Fruit fly (Drosophila melanogaster) whole organism, embryonic: ENCODE results near the gene CG14669.

Experiments
- Ada2b ChIP-seq: fragments of 200-800 bp; sonication (Bioruptor generic); IDR thresholded peaks from 2 replicates; pipeline ENCODE4 v1.3.6; 2022; ENCODE audit warnings: missing biosample characterization, missing genetic modification characterization
- Antp ChIP-seq: fragments of 200-800 bp; sonication (Bioruptor generic); optimal IDR thresholded peaks from 3 replicates; lab custom pipeline; 2016; ENCODE audit warnings: missing biosample characterization, missing genetic modification characterization
- Asciz ChIP-seq: fragments of 200-800 bp; sonication (Bioruptor generic); optimal IDR thresholded peaks from 2 replicates; lab custom pipeline; 2017; ENCODE audit warnings: missing biosample characterization, mild to moderate bottlenecking, missing genetic modification characterization, missing genetic modification reagents
- Atf6 ChIP-seq: fragments of 200-800 bp; sonication (Bioruptor generic); IDR thresholded peaks from 2 replicates; pipeline ENCODE4 v1.3.6; 2022; ENCODE audit warnings: missing biosample characterization, missing genetic modification characterization
- CG10147 ChIP-seq: fragments of 200-800 bp; sonication (Bioruptor generic); optimal IDR thresholded peaks from 2 replicates; lab custom pipeline; 2019; ENCODE audit warnings: missing biosample characterization, mild to moderate bottlenecking, missing genetic modification characterization, moderate library complexity
- CG10565 ChIP-seq: fragments of 200-800 bp; sonication (Bioruptor generic); optimal IDR thresholded peaks from 3 replicates; lab custom pipeline; 2016; ENCODE audit warnings: missing biosample characterization, mild to moderate bottlenecking, missing genetic modification characterization
- CG11093 ChIP-seq: fragments of 200-800 bp; sonication (Bioruptor generic); IDR thresholded peaks from 3 replicates; pipeline ENCODE4 v1.3.6; 2022; ENCODE audit warnings: missing biosample characterization, missing genetic modification characterization
- CG11504 ChIP-seq: fragments of 200-800 bp; sonication (Bioruptor generic); optimal IDR thresholded peaks from 3 replicates; lab custom pipeline; 2019; ENCODE audit warnings: missing biosample characterization, mild to moderate bottlenecking, missing genetic modification characterization, moderate library complexity
- CG13296 ChIP-seq: fragments of 200-800 bp; sonication (Bioruptor generic); optimal IDR thresholded peaks from 3 replicates; lab custom pipeline; 2018; ENCODE audit warnings: missing biosample characterization, mild to moderate bottlenecking, missing genetic modification characterization
- CG14014 ChIP-seq: fragments of 200-800 bp; sonication (Bioruptor generic); IDR thresholded peaks from 2 replicates; pipeline ENCODE4 v1.3.6; 2022; ENCODE audit warnings: missing biosample characterization, missing genetic modification characterization
- CG14667 ChIP-seq: fragments of 200-800 bp; sonication (Bioruptor generic); IDR thresholded peaks from 2 replicates; pipeline ENCODE4 v1.3.6; 2022; ENCODE audit warnings: missing biosample characterization, missing genetic modification characterization
- CG17186 ChIP-seq: fragments of 200-800 bp; sonication (Bioruptor generic); optimal IDR thresholded peaks from 3 replicates; lab custom pipeline; 2017; ENCODE audit warnings: missing biosample characterization, missing genetic modification reagents, missing genetic modification characterization
- CG17359 ChIP-seq: fragments of 200-800 bp; sonication (Bioruptor generic); optimal IDR thresholded peaks from 3 replicates; lab custom pipeline; 2018; ENCODE audit warnings: missing biosample characterization, mild to moderate bottlenecking, missing genetic modification characterization, moderate library complexity
- CG1832 ChIP-seq: fragments of 200-800 bp; sonication (Bioruptor generic); optimal IDR thresholded peaks from 2 replicates; lab custom pipeline; 2017; ENCODE audit warnings: missing biosample characterization, mild to moderate bottlenecking, missing genetic modification characterization, inconsistent platforms
- CG2202 ChIP-seq: fragments of 200-800 bp; sonication (Bioruptor generic); optimal IDR thresholded peaks from 2 replicates; lab custom pipeline; 2018; ENCODE audit warnings: missing biosample characterization, mild to moderate bottlenecking, missing genetic modification characterization
- CG3407 ChIP-seq: fragments of 200-800 bp; sonication (Bioruptor generic); optimal IDR thresholded peaks from 2 replicates; lab custom pipeline; 2018; ENCODE audit warnings: missing biosample characterization, mild to moderate bottlenecking, missing genetic modification characterization
- CG3838 ChIP-seq: fragments of 200-800 bp; sonication (Bioruptor generic); optimal IDR thresholded peaks from 3 replicates; lab custom pipeline; 2016; ENCODE audit warnings: missing biosample characterization, missing genetic modification characterization
- CG6683 ChIP-seq: fragments of 200-800 bp; sonication (Bioruptor generic); optimal IDR thresholded peaks from 2 replicates; lab custom pipeline; 2017; ENCODE audit warnings: missing biosample characterization, mild to moderate bottlenecking, missing genetic modification characterization, missing genetic modification reagents
- CG6765 ChIP-seq: fragments of 200-800 bp; sonication (Bioruptor generic); optimal IDR thresholded peaks from 3 replicates; lab custom pipeline; 2017; ENCODE audit warnings: missing biosample characterization, mild to moderate bottlenecking, missing genetic modification characterization
- CG6813 ChIP-seq: fragments of 200-800 bp; sonication (Bioruptor generic); optimal IDR thresholded peaks from 2 replicates; lab custom pipeline; 2017; ENCODE audit warnings: missing biosample characterization, missing genetic modification characterization, mild to moderate bottlenecking, moderate library complexity, missing genetic modification reagents
- CG8478 ChIP-seq: fragments of >200 bp; optimal IDR thresholded peaks from 2 replicates; lab custom pipeline; 2018
- CHES-1-like ChIP-seq: fragments of 200-800 bp; sonication (Bioruptor generic); optimal IDR thresholded peaks from 2 replicates; lab custom pipeline; 2016; ENCODE audit warnings: missing biosample characterization, missing genetic modification characterization
- Camta ChIP-seq: fragments of 200-800 bp; sonication (Bioruptor generic); optimal IDR thresholded peaks from 2 replicates; lab custom pipeline; 2016; ENCODE audit warnings: missing biosample characterization, missing genetic modification characterization
- Gug ChIP-seq: fragments of 200-800 bp; sonication (Bioruptor generic); IDR thresholded peaks from 4 replicates; pipeline ENCODE4 v1.3.6; 2022; ENCODE audit warnings: missing biosample characterization, missing genetic modification characterization
- Hmx ChIP-seq: fragments of 200-800 bp; sonication (Bioruptor generic); optimal IDR thresholded peaks from 2 replicates; lab custom pipeline; 2016; ENCODE audit warnings: missing biosample characterization, missing genetic modification characterization
- Mes4 ChIP-seq: fragments of 200-800 bp; sonication (Bioruptor generic); optimal IDR thresholded peaks from 2 replicates; lab custom pipeline; 2016; ENCODE audit warnings: missing biosample characterization, missing genetic modification characterization
- Myb ChIP-seq: fragments of 200-800 bp; sonication (Bioruptor generic); optimal IDR thresholded peaks from 2 replicates; lab custom pipeline; 2016; ENCODE audit warnings: missing biosample characterization, missing genetic modification characterization
- NFAT ChIP-seq: fragments of 200-800 bp; sonication (Bioruptor generic); IDR thresholded peaks from 2 replicates; pipeline ENCODE4 v1.3.6; 2022; ENCODE audit warnings: missing biosample characterization, missing genetic modification characterization
- Nf-YC ChIP-seq: fragments of 200-800 bp; optimal IDR thresholded peaks from 3 replicates; lab custom pipeline; 2019; ENCODE audit warnings: missing biosample characterization, mild to moderate bottlenecking, missing genetic modification characterization, moderate library complexity
- Oli ChIP-seq: fragments of 200-800 bp; sonication (Bioruptor generic); optimal IDR thresholded peaks from 2 replicates; lab custom pipeline; 2018; ENCODE audit warnings: missing biosample characterization, mild to moderate bottlenecking, missing genetic modification characterization, moderate library complexity
- Sin3A ChIP-seq: fragments of >200 bp; optimal IDR thresholded peaks from 2 replicates; lab custom pipeline; 2018
- Sox102F ChIP-seq: fragments of 200-800 bp; sonication (Bioruptor generic); optimal IDR thresholded peaks from 2 replicates; lab custom pipeline; 2018; ENCODE audit warnings: missing biosample characterization, mild to moderate bottlenecking, missing genetic modification characterization, moderate library complexity
- Trl ChIP-seq, 3 experiments: fragments of >200 bp in 2 of 3; fragments of 200-800 bp in 1 of 3; sonication (Bioruptor generic) in 1 of 3; optimal IDR thresholded peaks; 2 replicates in 1 of 3; 3 replicates in 2 of 3; lab custom pipeline; 2016 to 2017; ENCODE audit warnings: missing biosample characterization in 1 of 3, missing genetic modification characterization in 1 of 3
- ac ChIP-seq: fragments of 200-800 bp; sonication (Bioruptor generic); optimal IDR thresholded peaks from 3 replicates; lab custom pipeline; 2017; ENCODE audit warnings: missing biosample characterization, mild to moderate bottlenecking, missing genetic modification characterization
- bbx ChIP-seq: fragments of 200-800 bp; sonication (Bioruptor generic); IDR thresholded peaks from 2 replicates; pipeline ENCODE4 v1.3.6; 2022; ENCODE audit warnings: missing biosample characterization, missing genetic modification characterization; ENCODE audit not compliant: partially characterized antibody
- bcd ChIP-seq: fragments of 200-800 bp; sonication (Bioruptor generic); optimal IDR thresholded peaks from 2 replicates; lab custom pipeline; 2017; ENCODE audit warnings: missing biosample characterization, mild to moderate bottlenecking, missing genetic modification characterization
- bsh ChIP-seq, 2 experiments: fragments of 200-800 bp; sonication (Bioruptor generic); optimal IDR thresholded peaks; 2 replicates each; lab custom pipeline; 2017 to 2018; ENCODE audit warnings: mild to moderate bottlenecking in 2 of 2, missing biosample characterization in 2 of 2, missing genetic modification characterization in 2 of 2, moderate library complexity in 1 of 2
- cato ChIP-seq: fragments of 200-800 bp; sonication (Bioruptor generic); optimal IDR thresholded peaks from 2 replicates; lab custom pipeline; 2016; ENCODE audit warnings: missing biosample characterization, missing genetic modification characterization, borderline replicate concordance
- chn ChIP-seq: fragments of 200-800 bp; sonication (Bioruptor generic); optimal IDR thresholded peaks from 2 replicates; lab custom pipeline; 2016; ENCODE audit warnings: missing biosample characterization, missing genetic modification characterization
- dm ChIP-seq: fragments of 200-800 bp; sonication (Bioruptor generic); optimal IDR thresholded peaks from 3 replicates; lab custom pipeline; 2016; ENCODE audit warnings: missing biosample characterization, missing genetic modification characterization
- dysf ChIP-seq: fragments of 200-800 bp; sonication (Bioruptor generic); IDR thresholded peaks from 3 replicates; pipeline ENCODE4 v1.3.6; 2022; ENCODE audit warnings: missing biosample characterization, missing genetic modification characterization
- fu2 ChIP-seq: fragments of 200-800 bp; sonication (Bioruptor generic); optimal IDR thresholded peaks from 2 replicates; lab custom pipeline; 2016; ENCODE audit warnings: missing biosample characterization, missing genetic modification characterization
- gsb-n ChIP-seq: fragments of 200-800 bp; sonication (Bioruptor generic); optimal IDR thresholded peaks from 3 replicates; lab custom pipeline; 2018; ENCODE audit warnings: missing biosample characterization, mild to moderate bottlenecking, missing genetic modification characterization
- kah ChIP-seq: fragments of 200-800 bp; sonication (Bioruptor generic); optimal IDR thresholded peaks from 2 replicates; lab custom pipeline; 2018; ENCODE audit warnings: missing biosample characterization, mild to moderate bottlenecking, missing genetic modification characterization
- org-1 ChIP-seq: fragments of 200-800 bp; sonication (Bioruptor generic); optimal IDR thresholded peaks from 2 replicates; lab custom pipeline; 2017; ENCODE audit warnings: missing biosample characterization, missing genetic modification characterization
- p53 ChIP-seq: fragments of 200-800 bp; sonication (Bioruptor generic); optimal IDR thresholded peaks from 2 replicates; lab custom pipeline; 2016; ENCODE audit warnings: missing biosample characterization, missing genetic modification characterization
- pros ChIP-seq: fragments of 200-800 bp; sonication (Bioruptor generic); optimal IDR thresholded peaks from 3 replicates; lab custom pipeline; 2019; ENCODE audit warnings: missing biosample characterization, mild to moderate bottlenecking, missing genetic modification characterization, moderate library complexity
- run ChIP-seq: fragments of 200-800 bp; sonication (Bioruptor generic); optimal IDR thresholded peaks from 3 replicates; lab custom pipeline; 2018; ENCODE audit warnings: missing biosample characterization, mild to moderate bottlenecking, missing genetic modification characterization
- sima ChIP-seq: fragments of 200-800 bp; sonication (Bioruptor generic); optimal IDR thresholded peaks from 2 replicates; lab custom pipeline; 2016; ENCODE audit warnings: missing biosample characterization, missing genetic modification characterization
- stwl ChIP-seq: fragments of 200-800 bp; sonication (Bioruptor generic); optimal IDR thresholded peaks from 3 replicates; lab custom pipeline; 2018; ENCODE audit warnings: missing biosample characterization, mild to moderate bottlenecking, missing genetic modification characterization, moderate library complexity
- trh ChIP-seq: fragments of 200-800 bp; sonication (Bioruptor generic); optimal IDR thresholded peaks from 2 replicates; lab custom pipeline; 2016; ENCODE audit warnings: missing biosample characterization, missing genetic modification characterization
- vvl ChIP-seq: fragments of 200-800 bp; sonication (Bioruptor generic); IDR thresholded peaks from 2 replicates; pipeline ENCODE4 v1.3.6; 2022; ENCODE audit warnings: missing biosample characterization, missing genetic modification characterization

The CG14669 gene

DNA sequence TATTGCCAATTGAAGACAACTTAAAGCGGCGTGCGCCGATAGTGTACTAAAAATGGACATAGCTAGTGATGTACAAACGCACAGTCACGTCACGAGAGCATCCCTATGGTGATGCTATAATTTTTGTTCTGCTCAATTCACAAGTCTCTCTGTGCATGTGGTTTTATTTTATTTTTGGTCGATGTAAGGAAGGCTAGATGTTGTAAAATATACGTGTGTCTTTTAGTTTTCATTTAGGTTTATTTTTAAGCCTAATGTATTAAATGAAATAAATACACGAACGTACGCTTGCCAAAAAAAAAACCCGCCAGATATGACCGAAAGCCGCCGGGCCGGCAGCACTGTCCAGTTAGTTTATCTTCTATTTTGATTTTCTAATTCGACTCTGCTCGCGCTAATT lies 60.2 kb downstream of the CG14669 start, which contains the start of the genes CG45100, HDAC3 and Hcs (continued):
- TF ChIP-seq Hmx (GFP tag; lab: Kevin White, UChicago) = no peak
- no peak for TF ChIP-seq CG3838 (GFP tag; lab: Kevin White, UChicago)
- TF ChIP-seq Sin3A (lab: Kevin White, UChicago) = peak; percentile 89
- peak; percentile 60 for TF ChIP-seq fu2 (GFP tag; lab: Kevin White, UChicago)
- no peak for TF ChIP-seq CG11093 (GFP tag; lab: Robert Waterston, UW)
- peak; percentile 56; the same call in 1 of the 2 replicates for TF ChIP-seq NFAT (GFP tag; lab: Robert Waterston, UW)
- TF ChIP-seq Myb (GFP tag; lab: Kevin White, UChicago) = peak; percentile 43
- TF ChIP-seq vvl (GFP tag; lab: Robert Waterston, UW) = peak; percentile 42; the same call in 1 of the 2 replicates
- TF ChIP-seq p53 = peak; percentile 41
- no peak for TF ChIP-seq run (tag; lab: Kevin White, UChicago)
- no peak for TF ChIP-seq CG3407 (GFP tag; lab: Kevin White, UChicago)
- no peak for TF ChIP-seq org-1
- no peak for TF ChIP-seq bcd
- peak; percentile 66; the same call in 2 of the 4 replicates for TF ChIP-seq Gug
- peak; percentile 77 for TF ChIP-seq CHES-1-like (GFP tag; lab: Kevin White, UChicago)
- TF ChIP-seq Nf-YC (tag; lab: Kevin White, UChicago) = no peak
- no peak for TF ChIP-seq Mes4
- TF ChIP-seq Oli = no peak
- no peak for TF ChIP-seq cato (GFP tag; lab: Kevin White, UChicago)
- no peak for TF ChIP-seq CG8478
- peak; percentile 38 for TF ChIP-seq chn (GFP tag; lab: Kevin White, UChicago)
- TF ChIP-seq Atf6 (GFP tag; lab: Robert Waterston, UW) = no peak
- no peak for TF ChIP-seq ac
- no peak for TF ChIP-seq CG11504 (tag; lab: Kevin White, UChicago)
- no peak for TF ChIP-seq bsh (GFP tag; optimal IDR thresholded peaks at IDR 0.05; lab: Kevin White, UChicago)
- peak; percentile 72 for TF ChIP-seq dm (GFP tag; lab: Kevin White, UChicago)
- TF ChIP-seq CG13296 (GFP tag; lab: Kevin White, UChicago) = no peak
- TF ChIP-seq CG17186 (GFP tag; lab: Kevin White, UChicago) = peak; percentile 75
- TF ChIP-seq Asciz (GFP tag; lab: Kevin White, UChicago) = no peak
- TF ChIP-seq Sox102F (GFP tag; lab: Kevin White, UChicago) = no peak
- TF ChIP-seq gsb-n (tag; lab: Kevin White, UChicago) = no peak
- TF ChIP-seq CG6813 (GFP tag; lab: Kevin White, UChicago) = no peak
- TF ChIP-seq stwl = no peak
- no peak for TF ChIP-seq CG1832 (GFP tag; lab: Kevin White, UChicago)
- no peak for TF ChIP-seq Trl (optimal IDR thresholded peaks at IDR 0.05; lab: Kevin White, UChicago)
- peak; percentile 70 for TF ChIP-seq Trl (GFP tag; optimal IDR thresholded peaks at IDR 0.05; lab: Kevin White, UChicago)
- TF ChIP-seq CG2202 (tag; lab: Kevin White, UChicago) = no peak
- TF ChIP-seq CG10565 (GFP tag; lab: Kevin White, UChicago) = no peak
- no peak for TF ChIP-seq CG14667 (GFP tag; lab: Robert Waterston, UW)
- no peak for TF ChIP-seq CG6683 (GFP tag; lab: Kevin White, UChicago)
- no peak for TF ChIP-seq CG6765 (GFP tag; lab: Kevin White, UChicago)
- TF ChIP-seq trh (GFP tag; lab: Kevin White, UChicago) = no peak
- peak; percentile 46 for TF ChIP-seq Antp (GFP tag; lab: Kevin White, UChicago)
- no peak for TF ChIP-seq kah (GFP tag; lab: Kevin White, UChicago)
- no peak for TF ChIP-seq CG17359 (tag; lab: Kevin White, UChicago)
- no peak for TF ChIP-seq Ada2b
- no peak for TF ChIP-seq CG10147
- peak; percentile 43 for TF ChIP-seq Camta (GFP tag; lab: Kevin White, UChicago)
- TF ChIP-seq bbx (GFP tag; lab: Robert Waterston, UW) = peak; percentile 75
- TF ChIP-seq CG14014 = no peak
- TF ChIP-seq sima (GFP tag; lab: Kevin White, UChicago) = no peak
- TF ChIP-seq pros = no peak
- no peak; the same call in 2 of the 3 replicates for TF ChIP-seq dysf
